Worm (Caenorhabditis elegans) whole organism, dauer: ENCODE results near the gene T04C12.1.

ENCODE experiments used
- unc-62 ChIP-seq: sonication (generic microtip); optimal IDR thresholded peaks from 2 replicates; lab custom pipeline; 2017; ENCODE audit warnings: missing biosample characterization, missing genetic modification reagents, missing genetic modification characterization

Gene T04C12.1

ce11 chrV:11059180-11059579 is at the start of gene T04C12.1:
Gene T04C12.1, minus strand, starts transcription at chrV:11059269.
- TF ChIP-seq unc-62 (GFP tag; lab: Kevin White, UChicago): no peak

ce11 chrV:11104408-11104807 is 45.3 kb upstream of the T04C12.1 start:
- no peak for TF ChIP-seq unc-62 (GFP tag; lab: Kevin White, UChicago)

DNA sequence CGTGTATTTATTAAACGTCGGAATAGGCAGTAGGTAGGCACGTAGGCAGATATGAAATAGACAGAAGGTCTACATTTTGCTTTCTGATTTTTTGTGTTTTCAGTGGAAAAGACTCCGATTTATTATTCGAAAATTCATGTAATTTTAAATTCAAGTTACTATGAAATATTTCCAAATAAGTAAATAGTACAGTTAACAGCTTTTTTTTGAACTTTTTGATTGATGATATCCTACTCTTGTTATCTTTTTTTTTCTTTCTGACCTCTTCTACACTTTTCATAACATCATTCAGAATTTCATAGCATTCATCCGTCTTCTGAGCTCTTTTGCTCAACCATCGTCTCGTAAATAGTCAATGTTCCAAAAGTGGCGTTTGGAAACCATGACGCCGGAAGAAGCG is 39.5 kb upstream of the T04C12.1 start, which contains the start of gene cdkl-1:
TSS of gene cdkl-1 (plus strand) at position 301 of the 400 bp plus-strand sequence.
- no peak for TF ChIP-seq unc-62 (GFP tag; lab: Kevin White, UChicago)

- TF ChIP-seq unc-62 (GFP tag; lab: Kevin White, UChicago): no peak
Observed at ce11 chrV:11095873-11096272, 36.8 kb upstream of the T04C12.1 start, which contains the start of gene Y42A5A.3. Gene Y42A5A.3, minus strand, starts transcription at chrV:11095973.

DNA sequence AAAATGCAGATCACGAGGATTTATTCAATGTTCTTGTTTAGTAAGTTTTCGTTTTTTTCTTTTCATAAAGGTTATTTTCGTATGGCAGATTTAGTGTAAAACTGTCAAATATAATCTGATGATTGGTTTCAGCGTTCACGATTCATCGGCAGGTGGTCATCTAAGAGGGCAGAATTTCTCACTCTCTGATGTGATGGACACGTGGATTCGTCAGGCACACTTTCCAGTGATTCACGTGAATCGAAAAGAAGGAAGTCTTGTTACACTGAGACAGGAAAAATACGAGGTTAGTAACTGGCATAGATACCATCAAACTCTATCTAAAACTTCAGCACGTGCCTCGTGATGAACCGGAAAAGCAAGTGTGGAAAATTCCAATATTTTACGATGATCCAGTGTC is 35.6 kb upstream of the T04C12.1 start:
- TF ChIP-seq unc-62 (GFP tag; lab: Kevin White, UChicago): no peak

DNA sequence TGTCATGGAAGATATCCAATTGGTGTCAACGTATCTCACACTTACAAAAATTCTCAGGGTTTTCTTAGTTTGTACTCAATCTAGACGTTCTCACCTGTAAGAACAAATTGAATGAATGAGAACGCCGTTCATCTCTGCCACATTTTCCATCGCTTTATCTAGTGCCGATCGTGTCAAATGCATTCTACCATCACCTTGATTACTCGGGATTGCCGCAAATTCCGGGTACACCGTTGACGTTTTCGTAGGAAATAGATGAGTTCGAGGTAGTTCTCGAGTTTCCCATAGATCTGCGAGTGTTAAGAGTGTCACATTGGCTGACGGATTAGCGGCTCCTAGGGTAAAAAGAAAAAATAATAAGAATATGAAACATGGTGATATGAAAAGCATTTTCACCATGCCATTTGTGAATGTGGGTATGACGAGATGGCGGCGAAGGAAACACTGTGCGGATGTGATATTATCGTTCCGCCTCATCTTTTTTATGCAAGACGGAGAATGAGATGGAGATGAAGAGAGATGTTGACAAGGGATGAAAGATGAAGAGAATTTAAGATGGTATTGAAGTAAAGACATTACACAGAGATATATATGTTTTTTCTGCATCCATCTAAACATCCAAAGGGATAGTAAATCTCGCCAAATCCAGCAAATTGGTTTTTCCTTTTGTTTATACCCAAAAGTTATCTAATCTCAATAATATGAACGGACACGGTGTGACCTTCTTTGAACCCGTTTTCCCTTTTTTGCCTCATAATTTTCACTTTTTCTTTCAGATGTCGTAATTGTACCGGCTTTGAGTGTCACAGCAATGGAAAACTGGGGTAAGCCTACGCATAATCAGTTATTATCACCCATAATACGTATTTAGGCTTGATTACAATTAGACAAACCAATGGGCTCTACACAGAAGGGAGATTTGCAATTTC is 34.4 kb upstream of the T04C12.1 start, which contains the start of gene lact-8:
TSS of gene lact-8 (minus strand) at position 445 of the 929 bp plus-strand sequence.
- no peak for TF ChIP-seq unc-62 (GFP tag; lab: Kevin White, UChicago)

ce11 chrV:11087519-11087998 is 28.5 kb upstream of the T04C12.1 start, which contains the start of gene Y42A5A.1:
Gene Y42A5A.1, plus strand, starts transcription at chrV:11087948.
- no peak for TF ChIP-seq unc-62 (GFP tag; lab: Kevin White, UChicago)

- no peak for TF ChIP-seq unc-62 (GFP tag; lab: Kevin White, UChicago)
Observed at ce11 chrV:11087119-11087518, 28.1 kb upstream of the T04C12.1 start.

- TF ChIP-seq unc-62 (GFP tag; lab: Kevin White, UChicago): no peak
Observed at ce11 chrV:11083691-11084090, 24.6 kb upstream of the T04C12.1 start.

DNA sequence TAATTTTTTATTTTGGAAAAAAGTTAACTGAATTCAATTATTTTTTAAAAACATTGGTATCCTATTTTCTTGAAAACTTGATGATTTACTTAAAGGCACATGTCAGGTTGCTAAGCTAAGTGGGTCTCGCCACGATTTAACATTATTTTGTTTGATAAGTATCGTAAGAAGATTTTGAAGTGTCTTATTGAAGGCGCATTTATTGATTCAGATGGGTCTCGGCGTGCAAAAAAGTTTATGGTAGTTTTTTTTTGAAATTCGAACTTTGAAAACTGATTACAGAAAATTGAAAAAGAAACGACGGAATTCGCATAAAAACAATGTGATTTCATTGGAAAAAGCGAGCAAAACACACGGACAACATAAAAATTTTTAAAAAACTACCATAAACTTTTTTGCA is 23.9 kb upstream of the T04C12.1 start:
- TF ChIP-seq unc-62 (GFP tag; lab: Kevin White, UChicago): no peak

- TF ChIP-seq unc-62 (GFP tag; lab: Kevin White, UChicago): no peak
Observed at ce11 chrV:11082475-11082874, 23.4 kb upstream of the T04C12.1 start.

DNA sequence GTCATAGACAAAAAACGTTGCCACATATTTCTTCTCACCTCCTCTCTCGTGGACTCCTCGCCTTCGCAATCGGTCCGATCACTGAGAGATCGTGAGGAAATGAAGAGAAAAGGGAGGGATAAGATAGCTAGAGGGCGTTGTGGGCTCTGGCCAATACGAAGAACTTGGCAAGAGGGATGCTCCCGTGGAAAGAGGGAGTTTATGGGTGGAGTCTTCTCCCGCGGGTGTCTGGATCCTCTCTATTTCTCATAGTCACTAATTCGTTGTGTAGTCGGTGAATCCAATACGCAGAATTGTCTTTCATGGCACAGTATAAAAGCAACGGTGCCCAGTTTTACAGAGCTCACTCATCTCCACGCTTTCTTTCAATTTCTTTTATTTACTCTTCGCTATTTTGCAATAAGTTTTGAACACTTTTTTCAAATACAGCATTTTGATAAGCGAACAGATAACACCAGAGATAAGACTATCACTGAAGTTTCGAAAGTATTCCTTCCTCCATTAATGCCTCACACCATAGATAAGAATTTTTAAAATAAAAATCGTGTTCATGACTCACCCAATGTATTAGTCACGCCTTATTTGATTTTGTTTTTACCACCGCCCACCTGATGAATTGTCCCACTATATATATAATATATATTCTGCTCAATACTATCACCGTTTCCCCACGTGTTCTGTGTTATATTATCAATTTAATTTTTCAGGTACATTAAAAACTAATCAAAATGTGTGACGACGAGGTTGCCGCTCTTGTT is 21.5 kb upstream of the T04C12.1 start, which contains the start of gene act-1:
TSS of gene act-1 (plus strand) at position 708 of the 758 bp plus-strand sequence.
- no peak for TF ChIP-seq unc-62 (GFP tag; lab: Kevin White, UChicago)

ce11 chrV:11078874-11079273 is 19.8 kb upstream of the T04C12.1 start:
- TF ChIP-seq unc-62 (GFP tag; lab: Kevin White, UChicago): no peak

- TF ChIP-seq unc-62 (GFP tag; lab: Kevin White, UChicago): no peak
Observed at ce11 chrV:11078104-11078724, 19.1 kb upstream of the T04C12.1 start, which contains the start of gene act-2. Gene act-2, minus strand, starts transcription at chrV:11078154.

DNA sequence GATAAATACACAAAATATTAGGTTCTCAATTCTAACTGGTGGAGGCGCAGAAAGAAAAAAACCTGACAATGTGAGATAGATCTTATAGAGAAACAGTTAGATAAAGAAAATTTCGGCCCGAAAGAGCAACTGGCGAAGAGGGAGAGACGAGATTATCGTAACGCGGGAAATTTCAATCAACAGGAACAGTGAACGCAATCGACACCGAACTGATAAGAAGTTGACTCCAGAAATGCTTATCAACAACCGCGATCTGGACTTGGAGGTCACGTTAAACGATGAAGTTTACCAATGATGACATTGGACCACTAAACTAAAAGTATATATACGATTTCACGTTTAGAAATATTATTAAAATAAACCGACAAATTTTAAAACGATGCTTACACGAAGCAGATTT is 17.3 kb upstream of the T04C12.1 start:
- no peak for TF ChIP-seq unc-62 (GFP tag; lab: Kevin White, UChicago)
